Worm (Caenorhabditis elegans) whole organism, L3 larva: ENCODE data around the gene ZC317.7.

Experiments used
- R02D3.7 ChIP-seq: fragments of 150-350 bp; optimal IDR thresholded peaks from 2 replicates; lab custom pipeline; 2014; ENCODE audit warnings: missing biosample characterization, missing genetic modification characterization
- ZK546.5 ChIP-seq: sonication (generic microtip); optimal IDR thresholded peaks from 2 replicates; lab custom pipeline; 2017; ENCODE audit warnings: missing biosample characterization, missing genetic modification characterization
- aly-2 ChIP-seq: fragments of 150-350 bp; optimal IDR thresholded peaks from 2 replicates; lab custom pipeline; 2014; ENCODE audit warnings: missing biosample characterization, missing genetic modification characterization
- ama-1 ChIP-seq: fragments of 150-350 bp; optimal IDR thresholded peaks from 2 replicates; lab custom pipeline; 2018
- ceh-16 ChIP-seq: sonication (generic microtip); optimal IDR thresholded peaks from 2 replicates; lab custom pipeline; 2017; ENCODE audit warnings: missing biosample characterization, missing genetic modification characterization
- ceh-28 ChIP-seq: fragments of 150-350 bp; optimal IDR thresholded peaks from 2 replicates; lab custom pipeline; 2014; ENCODE audit warnings: missing biosample characterization, missing genetic modification reagents, missing genetic modification characterization
- ceh-82 ChIP-seq: fragments of 150-350 bp; optimal IDR thresholded peaks from 2 replicates; lab custom pipeline; 2014; ENCODE audit warnings: missing biosample characterization, missing genetic modification characterization
- ceh-9 ChIP-seq: sonication (generic microtip); optimal IDR thresholded peaks from 2 replicates; lab custom pipeline; 2018; ENCODE audit warnings: missing biosample characterization, missing genetic modification characterization
- daf-12 ChIP-seq: fragments of 150-350 bp; optimal IDR thresholded peaks from 2 replicates; lab custom pipeline; 2014; ENCODE audit warnings: missing biosample characterization, missing genetic modification reagents, missing genetic modification characterization
- egl-27 ChIP-seq: sonication (generic microtip); optimal IDR thresholded peaks from 4 replicates; lab custom pipeline; 2017; ENCODE audit warnings: missing biosample characterization, missing genetic modification reagents, missing genetic modification characterization
- egl-5 ChIP-seq: fragments of 150-350 bp; optimal IDR thresholded peaks from 2 replicates; lab custom pipeline; 2017; ENCODE audit warnings: missing biosample characterization, missing genetic modification reagents, missing genetic modification characterization, inconsistent platforms
- elt-1 ChIP-seq: fragments of 150-350 bp; optimal IDR thresholded peaks from 2 replicates; lab custom pipeline; 2014; ENCODE audit warnings: missing biosample characterization, missing genetic modification characterization
- elt-2 ChIP-seq: sonication (generic microtip); optimal IDR thresholded peaks from 2 replicates; lab custom pipeline; 2016; ENCODE audit warnings: missing genetic modification reagents, mild to moderate bottlenecking, missing genetic modification characterization, missing compliant biosample characterization
- elt-3 ChIP-seq, 3 experiments: fragments of 150-350 bp in 1 of 3; sonication (generic microtip) in 2 of 3; optimal IDR thresholded peaks; 2 replicates in 2 of 3; 4 replicates in 1 of 3; lab custom pipeline; 2014 to 2017; ENCODE audit warnings: missing biosample characterization in 3 of 3, missing genetic modification characterization in 3 of 3
- fkh-10 ChIP-seq: sonication (generic microtip); optimal IDR thresholded peaks from 2 replicates; lab custom pipeline; 2017; ENCODE audit warnings: missing biosample characterization, missing genetic modification reagents, missing genetic modification characterization
- fkh-2 ChIP-seq: fragments of 150-350 bp; optimal IDR thresholded peaks from 2 replicates; lab custom pipeline; 2014; ENCODE audit warnings: missing biosample characterization, missing genetic modification reagents, missing genetic modification characterization
- fos-1 ChIP-seq: fragments of 150-350 bp; optimal IDR thresholded peaks from 2 replicates; lab custom pipeline; 2014; ENCODE audit warnings: missing biosample characterization, missing genetic modification characterization
- hmg-11 ChIP-seq: sonication (generic microtip); optimal IDR thresholded peaks from 2 replicates; lab custom pipeline; 2016; ENCODE audit warnings: missing genetic modification characterization, missing compliant biosample characterization
- jun-1 ChIP-seq: fragments of 150-350 bp; optimal IDR thresholded peaks from 2 replicates; lab custom pipeline; 2014; ENCODE audit warnings: missing biosample characterization, missing genetic modification reagents, missing genetic modification characterization
- lin-15B ChIP-seq: fragments of 150-350 bp; optimal IDR thresholded peaks from 2 replicates; lab custom pipeline; 2014; ENCODE audit warnings: missing biosample characterization, missing genetic modification characterization
- lin-39 ChIP-seq: fragments of 150-350 bp; optimal IDR thresholded peaks from 2 replicates; lab custom pipeline; 2018; ENCODE audit warnings: missing biosample characterization, missing genetic modification reagents, missing genetic modification characterization
- mdl-1 ChIP-seq: fragments of 150-350 bp; optimal IDR thresholded peaks from 2 replicates; lab custom pipeline; 2014; ENCODE audit warnings: missing biosample characterization, missing genetic modification characterization
- nfya-1 ChIP-seq: sonication (generic microtip); optimal IDR thresholded peaks from 2 replicates; lab custom pipeline; 2017; ENCODE audit warnings: missing genetic modification characterization, mild to moderate bottlenecking, missing compliant biosample characterization, antibody characterized with exemption, moderate library complexity; ENCODE audit not compliant: insufficient read depth
- nhr-11 ChIP-seq: fragments of 150-350 bp; optimal IDR thresholded peaks from 2 replicates; lab custom pipeline; 2014; ENCODE audit warnings: missing biosample characterization, missing genetic modification characterization
- nhr-12 ChIP-seq: fragments of 150-350 bp; optimal IDR thresholded peaks from 2 replicates; lab custom pipeline; 2014; ENCODE audit warnings: missing biosample characterization, missing genetic modification characterization
- nhr-23 ChIP-seq: fragments of 150-350 bp; optimal IDR thresholded peaks from 2 replicates; lab custom pipeline; 2014; ENCODE audit warnings: missing biosample characterization, missing genetic modification reagents, missing genetic modification characterization
- nhr-237 ChIP-seq: fragments of 150-350 bp; optimal IDR thresholded peaks from 2 replicates; lab custom pipeline; 2014; ENCODE audit warnings: missing biosample characterization, missing genetic modification characterization
- nhr-28 ChIP-seq: fragments of 150-350 bp; optimal IDR thresholded peaks from 2 replicates; lab custom pipeline; 2014; ENCODE audit warnings: missing biosample characterization, missing genetic modification characterization
- nhr-67 ChIP-seq: fragments of 150-350 bp; optimal IDR thresholded peaks from 2 replicates; lab custom pipeline; 2014; ENCODE audit warnings: missing biosample characterization, missing genetic modification characterization
- pha-4 ChIP-seq: fragments of 150-350 bp; optimal IDR thresholded peaks from 2 replicates; lab custom pipeline; 2014; ENCODE audit warnings: missing biosample characterization, missing genetic modification reagents, missing genetic modification characterization
- pqm-1 ChIP-seq: fragments of 150-350 bp; optimal IDR thresholded peaks from 2 replicates; lab custom pipeline; 2017; ENCODE audit warnings: missing biosample characterization, missing genetic modification characterization, inconsistent platforms
- sea-2 ChIP-seq: fragments of 150-350 bp; sonication (generic microtip); optimal IDR thresholded peaks from 4 replicates; lab custom pipeline; 2014; ENCODE audit warnings: missing biosample characterization, missing genetic modification reagents, missing genetic modification characterization
- skn-1 ChIP-seq: fragments of 150-350 bp; optimal IDR thresholded peaks from 2 replicates; lab custom pipeline; 2014; ENCODE audit warnings: missing biosample characterization, missing genetic modification characterization
- snpc-4 ChIP-seq: fragments of 150-350 bp; optimal IDR thresholded peaks from 2 replicates; lab custom pipeline; 2014; ENCODE audit warnings: missing biosample characterization, missing genetic modification characterization
- tbx-2 ChIP-seq: sonication (generic microtip); optimal IDR thresholded peaks from 2 replicates; lab custom pipeline; 2016; ENCODE audit warnings: mild to moderate bottlenecking, missing genetic modification characterization, missing compliant biosample characterization
- unc-39 ChIP-seq: sonication (generic microtip); optimal IDR thresholded peaks from 4 replicates; lab custom pipeline; 2017; ENCODE audit warnings: missing biosample characterization, missing genetic modification characterization
- unc-62 ChIP-seq: fragments of 150-350 bp; sonication (generic microtip); optimal IDR thresholded peaks from 4 replicates; lab custom pipeline; 2014; ENCODE audit warnings: missing biosample characterization, missing genetic modification reagents, missing genetic modification characterization
- ztf-11 ChIP-seq: fragments of 150-350 bp; optimal IDR thresholded peaks from 2 replicates; lab custom pipeline; 2014; ENCODE audit warnings: missing biosample characterization, missing genetic modification characterization

ZC317.7 gene

DNA sequence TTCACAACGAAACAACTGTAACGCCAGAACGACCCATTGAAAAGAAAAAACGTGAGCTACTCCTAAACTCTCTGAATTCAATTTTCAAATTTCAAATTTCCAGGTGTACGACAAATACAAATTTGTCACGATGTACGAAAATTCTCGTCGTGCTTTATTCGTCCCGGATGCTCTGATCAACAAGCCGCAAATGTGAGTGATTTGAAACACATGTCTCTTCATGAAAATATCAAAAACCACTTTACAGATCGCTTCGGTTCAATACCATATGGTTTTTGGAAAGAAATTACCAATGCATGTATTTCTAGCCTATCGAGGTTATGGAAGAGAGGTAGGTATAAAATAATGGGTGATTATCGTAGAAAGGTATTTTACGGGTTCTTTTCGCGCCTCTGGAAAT, 23.8 kb downstream of the ZC317.7 start:
- TF ChIP-seq nhr-237 (no peak), lin-15B (tag; lab: Kevin White, UChicago) (no peak), unc-62 (GFP tag; lab: Kevin White, UChicago) (no peak), snpc-4 (tag; lab: Kevin White, UChicago) (no peak), nhr-11 (tag; lab: Kevin White, UChicago) (no peak), nhr-23 (no peak), pqm-1 (tag; lab: Kevin White, UChicago) (no peak), elt-3 (tag; optimal IDR thresholded peaks at IDR 0.05; lab: Kevin White, UChicago) (no peak), nfya-1 (no peak), elt-1 (tag; lab: Kevin White, UChicago) (no peak), jun-1 (tag; lab: Kevin White, UChicago) (no peak), nhr-12 (no peak), egl-5 (tag; lab: Kevin White, UChicago) (no peak), nhr-67 (tag; lab: Kevin White, UChicago) (no peak), fkh-2 (tag; lab: Kevin White, UChicago) (no peak), lin-39 (tag; lab: Kevin White, UChicago) (no peak), unc-39 (no peak), ceh-16 (tag; lab: Kevin White, UChicago) (no peak), ceh-9 (tag; lab: Kevin White, UChicago) (no peak), tbx-2 (tag; lab: Kevin White, UChicago) (no peak)

ce11 chrV:5445839-5446238, 25.0 kb downstream of the ZC317.7 start, which contains the start of gene F08F3.1:
Gene F08F3.1 (plus strand): TSS chrV:5446139.
- TF ChIP-seq pha-4 (tag; lab: Kevin White, UChicago) (no peak), pqm-1 (tag; lab: Kevin White, UChicago) (no peak), fkh-10 (GFP tag; lab: Kevin White, UChicago) (no peak), nfya-1 (no peak), nhr-12 (no peak)

DNA sequence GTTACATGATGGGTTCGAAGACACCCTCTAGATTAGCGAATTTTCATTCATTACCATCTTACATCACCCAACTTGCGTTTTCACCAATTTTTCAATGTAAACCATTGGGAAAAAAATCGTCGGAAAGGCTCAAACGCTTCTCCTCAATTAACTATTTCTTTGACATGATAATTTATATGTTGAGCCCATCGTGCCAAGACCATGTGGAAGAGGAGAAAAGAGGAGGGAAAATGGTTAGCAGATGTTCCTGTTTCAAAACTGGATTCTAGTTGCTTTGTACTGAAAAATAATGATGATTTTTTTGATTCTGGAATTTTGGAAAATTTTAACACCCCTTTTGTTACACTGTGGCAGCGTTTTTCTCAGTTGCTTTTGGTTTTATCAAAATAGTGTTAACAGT, 26.8 kb downstream of the ZC317.7 start:
- TF ChIP-seq ceh-28 (tag; lab: Kevin White, UChicago) (no peak), sea-2 (GFP tag; lab: Kevin White, UChicago) (no peak), aly-2 (tag; lab: Kevin White, UChicago) (no peak), jun-1 (tag; lab: Kevin White, UChicago) (no peak), nhr-28 (no peak)

DNA sequence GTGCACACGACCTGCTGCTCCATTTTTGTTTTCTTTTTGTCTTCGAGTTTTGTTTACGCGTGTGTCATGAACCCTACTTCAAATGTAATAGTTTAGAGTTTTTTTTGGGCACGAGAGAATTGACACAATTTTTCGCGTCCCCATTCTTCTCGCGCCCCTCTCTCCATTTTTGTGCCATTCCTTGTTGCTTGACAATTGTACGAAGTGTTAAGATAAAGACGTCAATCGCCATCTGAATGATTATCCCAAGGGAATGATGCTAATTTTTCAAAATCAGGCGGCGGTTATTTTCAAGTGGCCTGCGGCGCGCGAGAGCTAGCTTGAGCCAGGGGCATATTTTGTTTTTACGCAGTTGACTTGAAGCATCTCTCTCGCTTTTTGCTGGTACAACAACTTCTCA, 28.5 kb downstream of the ZC317.7 start:
- peak; percentile 15 for TF ChIP-seq nfya-1
- TF ChIP-seq R02D3.7 (tag; lab: Kevin White, UChicago): no peak
- TF ChIP-seq lin-39 (tag; lab: Kevin White, UChicago): peak; percentile 46
- no peak for TF ChIP-seq egl-5 (tag; lab: Kevin White, UChicago)
- TF ChIP-seq, all 47 proteins: peak for 2

ce11 chrV:5439068-5439467, 31.8 kb downstream of the ZC317.7 start, which contains the start of gene snpc-1.3:
Gene snpc-1.3 (minus strand): TSS chrV:5439168.
- TF ChIP-seq lin-39 (tag; lab: Kevin White, UChicago) (no peak), nhr-237 (no peak), ceh-9 (tag; lab: Kevin White, UChicago) (no peak), skn-1 (no peak), ztf-11 (tag; lab: Kevin White, UChicago) (no peak), egl-27 (tag; lab: Kevin White, UChicago) (no peak), ZK546.5 (no peak), elt-2 (tag; lab: Kevin White, UChicago) (no peak), egl-5 (tag; lab: Kevin White, UChicago) (no peak), fos-1 (no peak), nhr-67 (tag; lab: Kevin White, UChicago) (no peak)
- TF ChIP-seq, all 47 proteins: peak for 0

DNA sequence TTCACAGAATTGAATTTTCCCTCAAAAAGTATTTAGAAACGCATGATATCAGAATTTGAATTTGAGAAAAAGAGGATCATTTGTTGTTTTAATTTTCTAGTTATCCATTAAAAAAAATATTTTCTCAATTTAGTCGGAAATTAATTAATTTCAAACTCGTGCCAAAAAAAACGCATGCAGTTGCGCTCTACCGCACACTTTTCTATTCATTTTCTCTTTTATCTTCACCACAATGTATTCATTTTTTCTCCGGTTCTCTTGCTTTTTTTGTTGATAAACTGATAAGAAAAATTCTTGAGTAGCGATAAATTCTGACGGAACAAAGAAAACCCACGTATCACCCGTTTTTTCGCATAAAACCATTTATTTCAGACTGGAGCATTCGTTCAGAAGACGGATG, 37.8 kb downstream of the ZC317.7 start, which contains the start of gene acl-6:
Gene acl-6, plus strand, starts transcription at position 367 of the 400 bp plus-strand sequence.
- TF ChIP-seq nhr-23 (peak; percentile 37), daf-12 (tag; lab: Kevin White, UChicago) (no peak), elt-3 (tag; optimal IDR thresholded peaks at IDR 0.05; lab: Kevin White, UChicago) (peak in 1 of 3 experiments; percentile 24), pha-4 (tag; lab: Kevin White, UChicago) (peak; percentile 84), lin-39 (tag; lab: Kevin White, UChicago) (no peak), ceh-9 (tag; lab: Kevin White, UChicago) (no peak), jun-1 (tag; lab: Kevin White, UChicago) (peak; percentile 48), lin-15B (tag; lab: Kevin White, UChicago) (peak; percentile 61), skn-1 (peak; percentile 64), nhr-237 (no peak), elt-2 (tag; lab: Kevin White, UChicago) (peak; percentile 99), nhr-28 (no peak), hmg-11 (tag; lab: Kevin White, UChicago) (no peak), ama-1 (lab: Kevin White, UChicago) (no peak), aly-2 (tag; lab: Kevin White, UChicago) (no peak), mdl-1 (tag; lab: Kevin White, UChicago) (no peak), pqm-1 (tag; lab: Kevin White, UChicago) (peak; percentile 99), fos-1 (no peak), ceh-82 (no peak), nfya-1 (peak; percentile 28), snpc-4 (tag; lab: Kevin White, UChicago) (peak; percentile 57), nhr-12 (no peak), ceh-16 (tag; lab: Kevin White, UChicago) (no peak), ZK546.5 (no peak)
- TF ChIP-seq, all 47 proteins: peak for 10
